Fruit fly (Drosophila melanogaster): ENCODE data around the gene Gba1b.
A peak's percentile ranks its signal among the peaks of the same experiment; 100 is the strongest.

Gene Gba1b

dm6 chr3R:23679911-23680336 is 24.7 kb upstream of the Gba1b start, which contains the start of gene eIF3d1 (continued):
- TF ChIP-seq Bdp1 (GFP tag; optimal IDR thresholded peaks at IDR 0.05) (peak; percentile 41), CG8765 (GFP tag; IDR thresholded peaks at IDR 0.05) (0 out of 2 replicates have a peak, but pooled peaks have one; percentile 27), Rfx (GFP tag; IDR thresholded peaks at IDR 0.05) (peak; percentile 50; the same call in 1 of the 2 replicates), corto (GFP tag; optimal IDR thresholded peaks at IDR 0.05) (no peak), D (optimal IDR thresholded peaks at IDR 0.05) (no peak), D (GFP tag; optimal IDR thresholded peaks at IDR 0.05) (no peak), CG11093 (GFP tag; IDR thresholded peaks at IDR 0.05) (no peak), CG7372 (GFP tag; IDR thresholded peaks at IDR 0.05) (no peak), dati (GFP tag; IDR thresholded peaks at IDR 0.05) (0 out of 2 replicates have a peak, but pooled peaks have one; percentile 20), CG9932 (GFP tag; IDR thresholded peaks at IDR 0.05) (peak; percentile 22; the same call in 1 of the 2 replicates), MBD-R2 (GFP tag; IDR thresholded peaks at IDR 0.05) (peak; percentile 66), pb (GFP tag; optimal IDR thresholded peaks at IDR 0.05) (no peak), Usf (GFP tag; optimal IDR thresholded peaks at IDR 0.05) (no peak), CG8290 (GFP tag; optimal IDR thresholded peaks at IDR 0.05) (peak; percentile 12), CG8290 (tag; optimal IDR thresholded peaks at IDR 0.05) (no peak), BtbVII (GFP tag; optimal IDR thresholded peaks at IDR 0.05) (no peak), nerfin-1 (tag; optimal IDR thresholded peaks at IDR 0.05) (no peak), Spps (tag; optimal IDR thresholded peaks at IDR 0.05) (no peak), Fer1 (GFP tag; optimal IDR thresholded peaks at IDR 0.05) (no peak), CG2202 (tag; optimal IDR thresholded peaks at IDR 0.05) (no peak), YL-1 (GFP tag; optimal IDR thresholded peaks at IDR 0.05) (peak; percentile 90), CG15073 (GFP tag; optimal IDR thresholded peaks at IDR 0.05) (no peak), CG32767 (GFP tag; IDR thresholded peaks at IDR 0.05) (0 out of 2 replicates have a peak, but pooled peaks have one; percentile 17), HLH3B (GFP tag; IDR thresholded peaks at IDR 0.05) (no peak), dan (GFP tag; IDR thresholded peaks at IDR 0.05) (no peak), klu (GFP tag; IDR thresholded peaks at IDR 0.05) (no peak), chinmo (GFP tag; IDR thresholded peaks at IDR 0.05; ENCODE audit: partially characterized antibody) (no peak), pum (GFP tag; optimal IDR thresholded peaks at IDR 0.05) (peak; percentile 26), CG17385 (GFP tag; optimal IDR thresholded peaks at IDR 0.05) (no peak), CG7745 (tag; optimal IDR thresholded peaks at IDR 0.05) (no peak), en (GFP tag; optimal IDR thresholded peaks at IDR 0.05) (no peak), bowl (GFP tag; IDR thresholded peaks at IDR 0.05) (no peak), zfh1 (GFP tag; IDR thresholded peaks at IDR 0.05) (0 out of 3 replicates have a peak, but pooled peaks have one; percentile 52), CG11695 (GFP tag; IDR thresholded peaks at IDR 0.05) (no peak), CG34376 (GFP tag; optimal IDR thresholded peaks at IDR 0.05) (no peak), twi (tag; optimal IDR thresholded peaks at IDR 0.05) (no peak), HLHmδ (GFP tag; optimal IDR thresholded peaks at IDR 0.05) (no peak), CG4617 (GFP tag; optimal IDR thresholded peaks at IDR 0.05; ENCODE audit: borderline replicate concordance) (peak; percentile 89), dimm (GFP tag; IDR thresholded peaks at IDR 0.05) (no peak), CG4282 (GFP tag; optimal IDR thresholded peaks at IDR 0.05) (no peak), CG11085 (GFP tag; IDR thresholded peaks at IDR 0.05) (no peak), Hmr (GFP tag; optimal IDR thresholded peaks at IDR 0.05) (no peak), schlank (tag; optimal IDR thresholded peaks at IDR 0.05) (no peak), CG2875 (GFP tag; optimal IDR thresholded peaks at IDR 0.05) (no peak), Pdp1 (GFP tag; optimal IDR thresholded peaks at IDR 0.05) (no peak), CG12071 (GFP tag; optimal IDR thresholded peaks at IDR 0.05) (no peak), al (GFP tag; IDR thresholded peaks at IDR 0.05) (no peak), CG10147 (GFP tag; optimal IDR thresholded peaks at IDR 0.05) (no peak), CG6854 (GFP tag; optimal IDR thresholded peaks at IDR 0.05) (no peak), ems (GFP tag; optimal IDR thresholded peaks at IDR 0.05) (peak; percentile 8), amos (GFP tag; IDR thresholded peaks at IDR 0.05; ENCODE audit: partially characterized antibody) (peak; percentile 49; the same call in 1 of the 2 replicates), CG17568 (GFP tag; optimal IDR thresholded peaks at IDR 0.05) (no peak)
